Worm (Caenorhabditis elegans) whole organism, mixed stage, embryonic: ENCODE results near the gene ril-2.

Experiments
- ceh-39 ChIP-seq: fragments of 150-350 bp; optimal IDR thresholded peaks from 2 replicates; lab custom pipeline; 2014; ENCODE audit warnings: missing biosample characterization, missing genetic modification characterization
- elt-1 ChIP-seq: sonication (generic microtip); optimal IDR thresholded peaks from 2 replicates; lab custom pipeline; 2017; ENCODE audit warnings: missing genetic modification characterization, mild to moderate bottlenecking, missing compliant biosample characterization, antibody characterized with exemption, moderate library complexity, borderline replicate concordance; ENCODE audit not compliant: insufficient read depth
- elt-3 ChIP-seq: fragments of 150-350 bp; optimal IDR thresholded peaks from 2 replicates; lab custom pipeline; 2014; ENCODE audit warnings: missing biosample characterization, missing genetic modification characterization
- lin-13 ChIP-seq: fragments of 150-350 bp; optimal IDR thresholded peaks from 2 replicates; lab custom pipeline; 2014; ENCODE audit warnings: missing biosample characterization, missing genetic modification characterization
- lsy-2 ChIP-seq: fragments of 150-350 bp; optimal IDR thresholded peaks from 2 replicates; lab custom pipeline; 2014; ENCODE audit warnings: missing biosample characterization, missing genetic modification characterization
- nhr-237 ChIP-seq: fragments of 150-350 bp; optimal IDR thresholded peaks from 2 replicates; lab custom pipeline; 2014; ENCODE audit warnings: missing biosample characterization, missing genetic modification characterization
- nhr-28 ChIP-seq: fragments of 150-350 bp; optimal IDR thresholded peaks from 2 replicates; lab custom pipeline; 2014; ENCODE audit warnings: missing biosample characterization, missing genetic modification characterization
- nhr-76 ChIP-seq: sonication (generic microtip); optimal IDR thresholded peaks from 2 replicates; lab custom pipeline; 2017; ENCODE audit warnings: missing biosample characterization, missing genetic modification characterization
- pha-4 ChIP-seq: fragments of 150-350 bp; optimal IDR thresholded peaks from 2 replicates; lab custom pipeline; 2018; ENCODE audit warnings: missing biosample characterization, missing genetic modification reagents, missing genetic modification characterization
- sem-2 ChIP-seq: fragments of 200-800 bp; sonication (Bioruptor generic); optimal IDR thresholded peaks from 2 replicates; lab custom pipeline; 2018; ENCODE audit warnings: mild to moderate bottlenecking, missing genetic modification characterization, missing compliant biosample characterization
- snpc-4 ChIP-seq: fragments of 150-350 bp; optimal IDR thresholded peaks from 2 replicates; lab custom pipeline; 2014; ENCODE audit warnings: missing biosample characterization, missing genetic modification characterization
- unc-39 ChIP-seq: fragments of 150-350 bp; optimal IDR thresholded peaks from 2 replicates; lab custom pipeline; 2014; ENCODE audit warnings: missing biosample characterization, missing genetic modification characterization
- unc-62 ChIP-seq: fragments of 150-350 bp; optimal IDR thresholded peaks from 2 replicates; lab custom pipeline; 2014; ENCODE audit warnings: missing biosample characterization, missing genetic modification reagents, missing genetic modification characterization
- ztf-11 ChIP-seq: fragments of 150-350 bp; optimal IDR thresholded peaks from 2 replicates; lab custom pipeline; 2014; ENCODE audit warnings: missing biosample characterization, missing genetic modification characterization

DNA sequence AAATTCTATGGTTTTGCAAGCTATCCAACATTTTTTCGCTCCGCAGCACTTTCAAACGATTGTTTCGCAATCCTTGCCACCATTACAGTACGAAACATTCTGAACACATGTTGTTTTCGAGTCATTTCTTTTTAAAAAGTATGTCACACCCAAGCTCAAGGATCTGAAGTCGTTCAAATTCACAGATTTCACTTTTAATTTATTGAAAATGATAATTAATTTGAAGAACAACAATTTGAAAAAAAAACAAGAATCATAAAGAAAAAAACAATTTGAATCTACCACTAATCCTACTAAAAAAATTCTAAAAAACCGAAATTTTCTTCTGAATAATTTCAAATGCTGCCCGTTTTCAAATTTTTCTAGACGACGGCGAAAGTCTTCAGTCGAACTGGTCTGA lies 6.6 kb downstream of the ril-2 start, which contains the start of gene C14C10.2:
- no peak for TF ChIP-seq elt-1 (tag; lab: Kevin White, UChicago)
- no peak for TF ChIP-seq lsy-2 (tag; lab: Kevin White, UChicago)
- no peak for TF ChIP-seq pha-4 (tag; lab: Kevin White, UChicago)
- no peak for TF ChIP-seq lin-13
- TF ChIP-seq snpc-4 (tag; lab: Kevin White, UChicago) = no peak
- no peak for TF ChIP-seq ztf-11 (tag; lab: Kevin White, UChicago)
- no peak for TF ChIP-seq unc-62 (GFP tag; lab: Kevin White, UChicago)
- no peak for TF ChIP-seq nhr-76 (tag; lab: Kevin White, UChicago)
- TF ChIP-seq elt-3 (tag; lab: Kevin White, UChicago) = no peak
- no peak for TF ChIP-seq nhr-237
- TF ChIP-seq ceh-39 (tag; lab: Kevin White, UChicago) = no peak
- TF ChIP-seq nhr-28 (tag; lab: Kevin White, UChicago) = no peak
- no peak for TF ChIP-seq unc-39 (tag; lab: Kevin White, UChicago)
- no peak for TF ChIP-seq sem-2 (GFP tag; lab: Kevin White, UChicago)
